Fruit fly (Drosophila melanogaster): ENCODE data around the gene Kcmf1.

DNA sequence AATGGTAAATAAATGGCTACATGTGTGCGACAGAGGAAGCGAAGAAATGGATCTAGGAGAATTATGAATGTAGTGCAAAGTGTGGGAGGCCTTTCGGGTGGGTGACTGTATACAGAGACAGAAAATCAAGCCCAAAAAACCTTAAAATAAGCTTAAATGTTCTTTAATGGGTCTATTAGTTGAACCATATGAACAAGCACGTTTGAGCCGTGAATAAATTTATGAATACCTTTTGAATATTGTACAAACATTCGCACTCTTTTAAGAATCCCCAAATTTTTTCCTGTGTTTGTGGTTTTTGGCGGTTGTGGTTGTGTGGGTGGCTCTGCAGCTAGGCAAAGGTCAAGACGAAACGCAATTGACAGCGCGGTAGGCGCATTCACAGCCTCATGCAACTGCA, 48.1 kb downstream of the Kcmf1 start:
- no peak for TF ChIP-seq Hr39 (optimal IDR thresholded peaks at IDR 0.05)
- no peak for TF ChIP-seq mld (GFP tag; IDR thresholded peaks at IDR 0.05; ENCODE audit: partially characterized antibody)
- no peak for TF ChIP-seq so (GFP tag; IDR thresholded peaks at IDR 0.05)
- no peak for TF ChIP-seq amos (GFP tag; IDR thresholded peaks at IDR 0.05; ENCODE audit: partially characterized antibody)
- no peak for TF ChIP-seq exex (tag; optimal IDR thresholded peaks at IDR 0.05)
- no peak for TF ChIP-seq jumu (GFP tag; optimal IDR thresholded peaks at IDR 0.05)
- TF ChIP-seq zen (tag; optimal IDR thresholded peaks at IDR 0.05), result no peak
- TF ChIP-seq pan (optimal IDR thresholded peaks at IDR 0.05), result no peak
- TF ChIP-seq pan (GFP tag; optimal IDR thresholded peaks at IDR 0.05 in 1 of 2, IDR thresholded peaks at IDR 0.05 in 1 of 2), result no peak
- no peak for TF ChIP-seq ro (GFP tag; IDR thresholded peaks at IDR 0.05)
- no peak for TF ChIP-seq Opbp (GFP tag; IDR thresholded peaks at IDR 0.05; ENCODE audit: partially characterized antibody)
- no peak for TF ChIP-seq CG12942 (GFP tag; optimal IDR thresholded peaks at IDR 0.05)
- TF ChIP-seq Hey (tag; optimal IDR thresholded peaks at IDR 0.05), result no peak
- no peak for TF ChIP-seq CG14667 (GFP tag; IDR thresholded peaks at IDR 0.05)
